Worm (Caenorhabditis elegans): Measurements from ENCODE around the gene ZK512.2.

ZK512.2 gene

ce11 chrIII:9138601-9139000, 6.0 kb downstream of the ZK512.2 start, which contains the start of gene ZK512.7:
Gene ZK512.7 (minus strand): TSS chrIII:9138701.
- no peak for TF ChIP-seq unc-62 (GFP tag; optimal IDR thresholded peaks at IDR 0.05)

DNA sequence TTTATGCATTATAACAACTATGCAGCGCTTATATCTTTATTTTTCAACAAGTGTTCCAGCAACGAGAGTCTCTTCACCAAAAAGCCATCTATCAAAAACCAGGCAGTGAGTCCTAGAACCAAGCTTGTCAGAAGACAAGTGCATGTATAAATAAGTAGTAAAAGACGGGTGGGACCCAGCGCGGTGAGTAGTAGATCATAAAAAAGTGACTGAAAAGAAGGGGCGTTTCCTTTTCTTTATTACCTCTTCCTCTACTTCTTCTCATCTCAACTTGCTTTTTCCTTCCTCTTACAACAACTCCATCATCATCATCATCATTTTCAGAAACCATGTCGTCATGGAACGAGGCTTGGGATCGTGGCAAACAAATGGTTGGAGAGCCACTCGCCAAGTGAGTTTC, 8.0 kb downstream of the ZK512.2 start, which contains the start of gene eat-4:
Gene eat-4 (plus strand): TSS at position 301 of the 400 bp plus-strand sequence.
- TF ChIP-seq unc-62 (GFP tag; optimal IDR thresholded peaks at IDR 0.05) = no peak

DNA sequence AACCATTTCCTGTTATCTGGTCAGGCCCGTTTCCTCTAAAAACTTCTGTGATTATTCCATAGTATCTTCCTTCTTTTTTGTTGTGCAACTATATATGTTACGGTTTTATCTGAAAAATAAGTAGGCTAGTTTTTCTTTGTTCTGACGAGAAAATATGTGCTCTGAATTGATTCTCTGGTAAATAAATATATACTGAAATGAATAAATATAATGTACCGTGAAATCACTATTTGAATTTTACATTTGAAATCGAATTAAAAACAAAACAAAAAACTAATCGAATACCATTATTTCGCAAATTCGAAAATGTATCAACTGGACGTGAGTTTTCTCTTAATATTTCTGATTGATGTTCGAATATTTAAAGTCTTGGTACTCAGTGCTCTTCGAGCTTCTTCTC, 14.0 kb downstream of the ZK512.2 start, which contains the start of gene ZK512.10:
Gene ZK512.10 (plus strand): TSS at position 301 of the 400 bp plus-strand sequence.
- no peak for TF ChIP-seq unc-62 (GFP tag; optimal IDR thresholded peaks at IDR 0.05)

ce11 chrIII:9125789-9126304, 18.7 kb downstream of the ZK512.2 start, which contains the start of gene sec-16A.1:
Gene sec-16A.1 (plus strand): TSS chrIII:9125839.
- no peak for TF ChIP-seq unc-62 (GFP tag; optimal IDR thresholded peaks at IDR 0.05)

DNA sequence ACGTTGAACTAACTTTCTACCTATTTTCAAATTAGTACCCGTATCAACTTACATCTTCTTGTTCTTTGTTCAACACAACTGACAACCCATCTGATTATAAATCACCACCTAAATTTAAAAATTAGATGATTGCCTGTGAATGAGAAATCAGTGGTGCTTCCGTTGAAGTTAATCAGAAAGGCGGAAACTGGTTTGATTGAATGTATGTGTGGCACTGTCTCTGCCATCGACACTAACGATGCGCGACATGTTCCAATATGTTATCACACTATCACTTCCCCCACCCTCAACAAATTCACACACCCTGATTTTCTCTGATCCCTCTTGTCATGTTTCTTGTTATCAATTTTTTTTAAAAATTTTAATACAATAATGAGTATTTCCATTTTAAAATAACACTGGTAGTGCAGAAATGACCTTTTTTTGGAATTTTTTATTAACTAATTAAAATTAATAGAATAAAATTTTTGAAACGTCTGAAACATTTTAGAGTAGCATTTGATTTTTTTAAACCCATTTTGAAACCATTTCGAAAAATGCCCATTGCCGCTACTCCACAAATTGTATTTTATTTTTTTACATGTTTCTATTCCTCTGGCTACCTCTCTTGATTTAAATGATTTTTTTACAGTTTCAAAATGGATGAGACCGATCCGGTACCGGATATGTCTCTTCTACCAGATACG, 25.5 kb downstream of the ZK512.2 start, which contains the start of gene ced-11:
Gene ced-11 (plus strand): TSS at position 636 of the 686 bp plus-strand sequence.
- TF ChIP-seq unc-62 (GFP tag; optimal IDR thresholded peaks at IDR 0.05) = no peak

- TF ChIP-seq unc-62 (GFP tag; optimal IDR thresholded peaks at IDR 0.05) = no peak
Observed at ce11 chrIII:9118314-9118850, 26.2 kb downstream of the ZK512.2 start, which contains the start of gene grl-11. Gene grl-11 (minus strand): TSS chrIII:9118364.

ce11 chrIII:9115745-9116144, 28.8 kb downstream of the ZK512.2 start:
- TF ChIP-seq unc-62 (GFP tag; optimal IDR thresholded peaks at IDR 0.05) = no peak

DNA sequence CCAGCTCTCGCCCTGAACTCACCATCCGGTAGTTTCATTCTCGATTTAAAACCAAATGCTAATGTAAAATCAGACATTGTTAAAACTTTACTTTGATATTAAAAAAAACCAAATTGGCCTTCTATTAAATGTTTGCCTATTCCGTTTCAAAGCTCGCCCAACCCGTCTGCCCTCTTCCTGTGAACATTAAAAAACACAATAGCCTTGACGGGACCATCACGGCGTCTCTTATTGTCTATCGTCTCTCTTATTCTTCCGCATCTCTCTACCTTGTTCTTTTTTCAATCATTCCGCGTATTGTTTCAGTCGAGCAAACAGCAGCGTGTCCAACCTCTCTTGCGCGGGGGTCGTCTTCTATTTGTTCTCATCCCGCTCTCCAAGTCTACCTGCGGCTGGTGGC, 29.9 kb downstream of the ZK512.2 start, which contains the start of gene ZK512.1:
Gene ZK512.1 (plus strand): TSS at position 301 of the 400 bp plus-strand sequence.
- no peak for TF ChIP-seq unc-62 (GFP tag; optimal IDR thresholded peaks at IDR 0.05)

DNA sequence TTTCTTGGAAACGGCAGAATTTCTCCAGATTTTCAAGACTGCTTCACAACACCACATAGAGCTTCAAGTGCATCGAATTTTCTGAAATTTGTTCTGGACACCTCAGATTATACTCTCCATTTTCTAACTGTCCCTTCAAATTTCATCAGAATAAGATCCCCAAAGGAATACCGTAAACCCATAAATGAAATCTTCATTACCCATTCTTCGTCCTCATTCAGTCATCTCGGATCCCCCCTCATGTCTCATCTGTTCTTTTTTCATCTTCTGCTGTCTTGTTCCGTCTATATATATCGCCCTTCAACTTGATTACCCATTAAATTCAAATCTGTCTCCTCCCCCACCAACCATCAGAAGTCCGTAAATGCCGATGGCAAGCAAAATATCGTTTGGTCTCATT, 30.5 kb downstream of the ZK512.2 start:
- no peak for TF ChIP-seq unc-62 (GFP tag; optimal IDR thresholded peaks at IDR 0.05)

DNA sequence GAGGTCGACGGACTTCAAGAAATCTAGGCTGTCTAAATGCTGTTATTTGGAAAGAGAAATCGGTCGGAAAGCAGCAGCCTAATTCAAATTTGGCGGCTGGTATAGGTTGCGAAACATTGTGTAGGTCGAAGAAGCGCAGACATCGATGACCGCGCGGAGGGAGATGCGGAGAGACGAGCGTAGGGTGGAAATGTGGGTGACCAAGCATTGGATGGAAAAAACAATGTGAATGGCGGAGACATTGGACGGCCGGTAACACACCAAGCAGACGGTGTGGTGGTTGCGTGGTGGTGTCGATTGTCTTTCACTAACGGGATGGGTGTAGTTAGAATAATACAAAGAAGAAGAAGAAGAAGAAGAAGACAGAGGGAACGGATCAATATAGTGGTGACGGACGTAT, 32.1 kb downstream of the ZK512.2 start:
- no peak for TF ChIP-seq unc-62 (GFP tag; optimal IDR thresholded peaks at IDR 0.05)

- TF ChIP-seq unc-62 (GFP tag; optimal IDR thresholded peaks at IDR 0.05) = no peak
Observed at ce11 chrIII:9110270-9110669, 34.3 kb downstream of the ZK512.2 start.

DNA sequence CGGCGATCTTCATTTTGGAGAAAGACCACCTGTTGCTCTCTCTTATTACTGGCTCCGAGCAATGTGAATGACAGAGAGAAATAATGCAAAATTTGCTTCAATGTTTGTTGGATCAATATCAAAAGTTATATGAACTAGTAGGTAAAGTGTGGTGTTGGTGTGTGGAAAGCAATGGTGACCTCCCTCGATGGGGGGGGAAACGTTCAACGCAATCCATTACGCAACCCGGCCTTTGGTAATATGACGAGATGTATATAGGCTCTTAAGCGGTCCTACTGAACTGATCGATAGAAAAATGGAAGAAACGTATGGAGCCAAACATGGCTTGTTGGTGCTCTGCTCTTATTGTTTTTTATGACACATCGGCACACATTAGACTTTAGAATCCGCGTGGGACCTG, 34.9 kb downstream of the ZK512.2 start:
- TF ChIP-seq unc-62 (GFP tag; optimal IDR thresholded peaks at IDR 0.05) = no peak

- TF ChIP-seq unc-62 (GFP tag; optimal IDR thresholded peaks at IDR 0.05) = no peak
Observed at ce11 chrIII:9109172-9109571, 35.4 kb downstream of the ZK512.2 start, which contains the start of gene cya-1. Gene cya-1 (minus strand): TSS chrIII:9109272.

DNA sequence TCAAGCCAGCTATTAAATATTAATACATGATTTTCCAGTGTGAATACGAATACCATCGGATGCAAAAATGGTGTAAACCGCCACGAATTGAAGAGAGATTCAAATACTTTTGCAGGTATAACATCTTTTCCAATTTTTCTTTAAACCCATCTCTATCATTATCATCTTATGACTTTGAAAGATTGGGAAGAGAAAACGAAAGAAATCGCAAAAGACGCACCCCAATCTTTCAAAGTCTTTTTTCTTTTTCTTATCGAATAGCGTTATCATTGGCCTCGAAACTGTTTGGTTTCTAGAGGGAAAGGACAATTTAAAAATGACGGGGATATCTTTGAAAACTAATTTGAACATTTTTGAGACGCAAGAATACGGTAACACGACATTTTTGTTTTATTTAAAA, 38.9 kb downstream of the ZK512.2 start:
- no peak for TF ChIP-seq unc-62 (GFP tag; optimal IDR thresholded peaks at IDR 0.05)

- no peak for TF ChIP-seq unc-62 (GFP tag; optimal IDR thresholded peaks at IDR 0.05)
Observed at ce11 chrIII:9104060-9104459, 40.5 kb downstream of the ZK512.2 start.

ce11 chrIII:9103643-9104042, 41.0 kb downstream of the ZK512.2 start, which contains the start of gene dos-1:
Gene dos-1 (plus strand): TSS chrIII:9103943.
- no peak for TF ChIP-seq unc-62 (GFP tag; optimal IDR thresholded peaks at IDR 0.05)

- TF ChIP-seq unc-62 (GFP tag; optimal IDR thresholded peaks at IDR 0.05) = no peak
Observed at ce11 chrIII:9101212-9101611, 43.4 kb downstream of the ZK512.2 start, which contains the start of gene ZK507.1. Gene ZK507.1 (minus strand): TSS chrIII:9101312.
